Worm (Caenorhabditis elegans): ENCODE measurements around the gene fbf-1.
A peak's percentile ranks its signal among the peaks of the same experiment; 100 is the strongest.

The fbf-1 gene

ce11 chrII:6028594-6029141 lies 52.0 kb downstream of the fbf-1 start:
- TF ChIP-seq skn-1 (tag; optimal IDR thresholded peaks at IDR 0.05), result no peak
- no peak for TF ChIP-seq sem-4 (tag; optimal IDR thresholded peaks at IDR 0.05)
- no peak for TF ChIP-seq crh-2 (tag; optimal IDR thresholded peaks at IDR 0.05)
- no peak for TF ChIP-seq ama-1 (optimal IDR thresholded peaks at IDR 0.05)
- no peak for TF ChIP-seq nhr-21 (tag; optimal IDR thresholded peaks at IDR 0.05)
- no peak for TF ChIP-seq elt-1 (tag; optimal IDR thresholded peaks at IDR 0.05)
- no peak for TF ChIP-seq dmd-4 (tag; optimal IDR thresholded peaks at IDR 0.05)
- no peak for TF ChIP-seq blmp-1 (tag; optimal IDR thresholded peaks at IDR 0.05; ENCODE audit: insufficient read depth)
- no peak for TF ChIP-seq mdl-1 (tag; optimal IDR thresholded peaks at IDR 0.05)
- TF ChIP-seq mab-5 (tag; optimal IDR thresholded peaks at IDR 0.05), result peak; percentile 6
- no peak for TF ChIP-seq nhr-23 (tag; optimal IDR thresholded peaks at IDR 0.05)
- TF ChIP-seq ceh-82 (tag; optimal IDR thresholded peaks at IDR 0.05), result no peak
- TF ChIP-seq lin-11 (tag; optimal IDR thresholded peaks at IDR 0.05), result no peak
- TF ChIP-seq egl-27 (tag; optimal IDR thresholded peaks at IDR 0.05), result no peak
- peak; percentile 80 for TF ChIP-seq nhr-129 (tag; optimal IDR thresholded peaks at IDR 0.05)
- TF ChIP-seq elt-3 (tag; optimal IDR thresholded peaks at IDR 0.05), result no peak
- TF ChIP-seq nhr-10 (tag; optimal IDR thresholded peaks at IDR 0.05), result no peak
- TF ChIP-seq unc-55 (GFP tag; optimal IDR thresholded peaks at IDR 0.05), result no peak
- TF ChIP-seq lin-39 (tag; optimal IDR thresholded peaks at IDR 0.05), result no peak
- no peak for TF ChIP-seq ztf-1 (GFP tag; conservative IDR thresholded peaks at IDR 0.05)
- TF ChIP-seq zag-1 (tag; optimal IDR thresholded peaks at IDR 0.05), result no peak
- TF ChIP-seq mbf-1 (tag; optimal IDR thresholded peaks at IDR 0.05), result no peak
- no peak for TF ChIP-seq lin-13 (GFP tag; optimal IDR thresholded peaks at IDR 0.05)
- TF ChIP-seq lsy-2 (tag; optimal IDR thresholded peaks at IDR 0.05), result peak in 1 of 2 experiments; percentile 37
- no peak for TF ChIP-seq sma-3 (GFP tag; optimal IDR thresholded peaks at IDR 0.05)
- no peak for TF ChIP-seq gmeb-1 (tag; optimal IDR thresholded peaks at IDR 0.05)
- no peak for TF ChIP-seq nhr-237 (tag; optimal IDR thresholded peaks at IDR 0.05)
- no peak for TF ChIP-seq snpc-4 (tag; optimal IDR thresholded peaks at IDR 0.05)
- TF ChIP-seq unc-62 (GFP tag; optimal IDR thresholded peaks at IDR 0.05), result no peak
- TF ChIP-seq nhr-77 (tag; optimal IDR thresholded peaks at IDR 0.05), result no peak
- no peak for TF ChIP-seq ztf-11 (tag; optimal IDR thresholded peaks at IDR 0.05)
- TF ChIP-seq unc-39 (tag; optimal IDR thresholded peaks at IDR 0.05), result no peak
- no peak for TF ChIP-seq nhr-11 (tag; optimal IDR thresholded peaks at IDR 0.05)
- TF ChIP-seq peb-1 (tag; optimal IDR thresholded peaks at IDR 0.05), result no peak
- TF ChIP-seq fos-1 (tag; optimal IDR thresholded peaks at IDR 0.05), result no peak
- peak; percentile 54 for TF ChIP-seq sma-9 (GFP tag; optimal IDR thresholded peaks at IDR 0.05)
- no peak for TF ChIP-seq sma-9 (tag; optimal IDR thresholded peaks at IDR 0.05)
- TF ChIP-seq alr-1 (tag; optimal IDR thresholded peaks at IDR 0.05), result no peak
- no peak for TF ChIP-seq ztf-4 (tag; optimal IDR thresholded peaks at IDR 0.05)
- TF ChIP-seq nhr-12 (tag; optimal IDR thresholded peaks at IDR 0.05), result no peak
- no peak for TF ChIP-seq nhr-6 (tag; optimal IDR thresholded peaks at IDR 0.05)
- TF ChIP-seq aly-2 (tag; optimal IDR thresholded peaks at IDR 0.05), result no peak
- no peak for TF ChIP-seq ZK546.5 (tag; optimal IDR thresholded peaks at IDR 0.05)
- TF ChIP-seq C34F6.9 (tag; optimal IDR thresholded peaks at IDR 0.05), result peak; percentile 27
- no peak for TF ChIP-seq Y55F3AM.14 (GFP tag; optimal IDR thresholded peaks at IDR 0.05)
- TF ChIP-seq F13H6.1 (tag; optimal IDR thresholded peaks at IDR 0.05), result peak; percentile 65
- TF ChIP-seq ceh-16 (tag; optimal IDR thresholded peaks at IDR 0.05), result no peak
- no peak for TF ChIP-seq nhr-25 (tag; optimal IDR thresholded peaks at IDR 0.05)
- no peak for TF ChIP-seq R02D3.7 (tag; optimal IDR thresholded peaks at IDR 0.05)
